Worm (Caenorhabditis elegans): ENCODE results near the gene nekl-3.

nekl-3 gene

ce11 chrX:12364804-12365203, 26.5 kb downstream of the nekl-3 start, which contains the start of gene F19H6.5:
Gene F19H6.5, minus strand, starts transcription at chrX:12364904.
- TF ChIP-seq nhr-25 (tag; optimal IDR thresholded peaks at IDR 0.05) (no peak), ztf-1 (GFP tag; conservative IDR thresholded peaks at IDR 0.05) (no peak), blmp-1 (tag; optimal IDR thresholded peaks at IDR 0.05; ENCODE audit: insufficient read depth) (no peak), crh-2 (tag; optimal IDR thresholded peaks at IDR 0.05) (no peak), sma-3 (GFP tag; optimal IDR thresholded peaks at IDR 0.05) (no peak), nhr-21 (tag; optimal IDR thresholded peaks at IDR 0.05) (no peak), ceh-16 (tag; optimal IDR thresholded peaks at IDR 0.05) (no peak), nhr-129 (tag; optimal IDR thresholded peaks at IDR 0.05) (no peak), nhr-10 (tag; optimal IDR thresholded peaks at IDR 0.05) (no peak), skn-1 (tag; optimal IDR thresholded peaks at IDR 0.05) (no peak), ztf-4 (tag; optimal IDR thresholded peaks at IDR 0.05) (no peak), C34F6.9 (tag; optimal IDR thresholded peaks at IDR 0.05) (no peak), zag-1 (tag; optimal IDR thresholded peaks at IDR 0.05) (no peak), elt-1 (tag; optimal IDR thresholded peaks at IDR 0.05) (no peak), unc-39 (tag; optimal IDR thresholded peaks at IDR 0.05) (no peak), lin-39 (tag; optimal IDR thresholded peaks at IDR 0.05) (no peak), R02D3.7 (tag; optimal IDR thresholded peaks at IDR 0.05) (no peak), Y55F3AM.14 (GFP tag; optimal IDR thresholded peaks at IDR 0.05) (no peak), alr-1 (tag; optimal IDR thresholded peaks at IDR 0.05) (no peak), F13H6.1 (tag; optimal IDR thresholded peaks at IDR 0.05) (no peak)

DNA sequence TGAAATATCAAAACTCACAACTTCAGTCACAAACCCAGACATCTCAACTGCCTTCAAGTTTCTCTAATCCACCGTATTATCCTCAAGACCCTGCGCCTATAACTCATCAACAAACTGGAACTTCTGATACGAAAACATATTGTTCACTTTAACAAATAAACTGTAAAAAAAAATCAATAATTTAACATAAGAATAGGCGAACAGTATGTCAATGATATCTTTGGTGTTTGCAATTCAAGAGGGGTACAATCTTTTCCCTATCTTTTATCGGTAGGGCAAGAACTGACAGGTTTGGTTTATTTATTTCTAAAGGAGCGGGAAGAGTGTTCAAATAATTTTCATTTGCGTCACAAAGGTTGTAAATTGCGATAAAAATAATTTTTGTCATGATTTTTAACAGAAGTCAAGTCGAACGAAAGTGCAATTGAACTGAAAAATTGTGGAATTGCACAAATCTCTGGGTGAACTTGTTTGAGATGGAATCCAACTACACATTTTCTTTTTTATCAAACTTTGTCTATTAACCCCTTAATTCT, 28.3 kb downstream of the nekl-3 start:
- TF ChIP-seq nhr-25 (tag; optimal IDR thresholded peaks at IDR 0.05) (peak; percentile 98), mab-5 (tag; optimal IDR thresholded peaks at IDR 0.05) (peak; percentile 97), blmp-1 (tag; optimal IDR thresholded peaks at IDR 0.05; ENCODE audit: insufficient read depth) (peak; percentile 91), nhr-12 (tag; optimal IDR thresholded peaks at IDR 0.05) (peak; percentile 40), lin-39 (tag; optimal IDR thresholded peaks at IDR 0.05) (peak; percentile 84), nhr-129 (tag; optimal IDR thresholded peaks at IDR 0.05) (peak; percentile 99), nhr-77 (tag; optimal IDR thresholded peaks at IDR 0.05) (peak; percentile 99), Y55F3AM.14 (GFP tag; optimal IDR thresholded peaks at IDR 0.05) (peak; percentile 78), skn-1 (tag; optimal IDR thresholded peaks at IDR 0.05) (peak; percentile 99), egl-27 (tag; optimal IDR thresholded peaks at IDR 0.05) (peak; percentile 98), gmeb-1 (tag; optimal IDR thresholded peaks at IDR 0.05) (peak; percentile 95), sma-3 (GFP tag; optimal IDR thresholded peaks at IDR 0.05) (peak; percentile 98), dmd-4 (tag; optimal IDR thresholded peaks at IDR 0.05) (peak; percentile 83), fos-1 (tag; optimal IDR thresholded peaks at IDR 0.05) (peak; percentile 99), ama-1 (optimal IDR thresholded peaks at IDR 0.05) (no peak), zag-1 (tag; optimal IDR thresholded peaks at IDR 0.05) (peak; percentile 92), unc-55 (GFP tag; optimal IDR thresholded peaks at IDR 0.05) (peak; percentile 99), nhr-10 (tag; optimal IDR thresholded peaks at IDR 0.05) (peak; percentile 97), elt-3 (tag; optimal IDR thresholded peaks at IDR 0.05) (no peak), ztf-1 (GFP tag; conservative IDR thresholded peaks at IDR 0.05) (peak; percentile 86; the same call in 1 of the 2 replicates), unc-62 (GFP tag; optimal IDR thresholded peaks at IDR 0.05) (peak; percentile 87), nhr-237 (tag; optimal IDR thresholded peaks at IDR 0.05) (peak; percentile 96), elt-1 (tag; optimal IDR thresholded peaks at IDR 0.05) (no peak), unc-39 (tag; optimal IDR thresholded peaks at IDR 0.05) (no peak), peb-1 (tag; optimal IDR thresholded peaks at IDR 0.05) (no peak), lin-13 (GFP tag; optimal IDR thresholded peaks at IDR 0.05) (peak; percentile 98), sma-9 (GFP tag; optimal IDR thresholded peaks at IDR 0.05) (peak; percentile 98), sma-9 (tag; optimal IDR thresholded peaks at IDR 0.05) (no peak), ztf-4 (tag; optimal IDR thresholded peaks at IDR 0.05) (peak; percentile 97), mdl-1 (tag; optimal IDR thresholded peaks at IDR 0.05) (peak; percentile 69 to 91), nhr-23 (tag; optimal IDR thresholded peaks at IDR 0.05) (no peak), ztf-11 (tag; optimal IDR thresholded peaks at IDR 0.05) (peak; percentile 73), ZK546.5 (tag; optimal IDR thresholded peaks at IDR 0.05) (peak; percentile 63), alr-1 (tag; optimal IDR thresholded peaks at IDR 0.05) (no peak), ceh-16 (tag; optimal IDR thresholded peaks at IDR 0.05) (peak; percentile 54), nhr-11 (tag; optimal IDR thresholded peaks at IDR 0.05) (peak; percentile 81), C34F6.9 (tag; optimal IDR thresholded peaks at IDR 0.05) (peak; percentile 99), aly-2 (tag; optimal IDR thresholded peaks at IDR 0.05) (peak; percentile 90), crh-2 (tag; optimal IDR thresholded peaks at IDR 0.05) (peak; percentile 99), nhr-6 (tag; optimal IDR thresholded peaks at IDR 0.05) (peak; percentile 99), mbf-1 (tag; optimal IDR thresholded peaks at IDR 0.05) (peak; percentile 76), snpc-4 (tag; optimal IDR thresholded peaks at IDR 0.05) (peak; percentile 87), lin-11 (tag; optimal IDR thresholded peaks at IDR 0.05) (peak; percentile 76), lsy-2 (tag; optimal IDR thresholded peaks at IDR 0.05) (peak; percentile 94 to 97), ceh-82 (tag; optimal IDR thresholded peaks at IDR 0.05) (peak; percentile 89), nhr-21 (tag; optimal IDR thresholded peaks at IDR 0.05) (peak; percentile 99), R02D3.7 (tag; optimal IDR thresholded peaks at IDR 0.05) (peak; percentile 75), F13H6.1 (tag; optimal IDR thresholded peaks at IDR 0.05) (peak; percentile 97), sem-4 (tag; optimal IDR thresholded peaks at IDR 0.05) (peak; percentile 98)
